Worm (Caenorhabditis elegans): ENCODE measurements around the gene F33G12.7.
A peak's percentile ranks its signal among the peaks of the same experiment; 100 is the strongest.

The F33G12.7 gene

DNA sequence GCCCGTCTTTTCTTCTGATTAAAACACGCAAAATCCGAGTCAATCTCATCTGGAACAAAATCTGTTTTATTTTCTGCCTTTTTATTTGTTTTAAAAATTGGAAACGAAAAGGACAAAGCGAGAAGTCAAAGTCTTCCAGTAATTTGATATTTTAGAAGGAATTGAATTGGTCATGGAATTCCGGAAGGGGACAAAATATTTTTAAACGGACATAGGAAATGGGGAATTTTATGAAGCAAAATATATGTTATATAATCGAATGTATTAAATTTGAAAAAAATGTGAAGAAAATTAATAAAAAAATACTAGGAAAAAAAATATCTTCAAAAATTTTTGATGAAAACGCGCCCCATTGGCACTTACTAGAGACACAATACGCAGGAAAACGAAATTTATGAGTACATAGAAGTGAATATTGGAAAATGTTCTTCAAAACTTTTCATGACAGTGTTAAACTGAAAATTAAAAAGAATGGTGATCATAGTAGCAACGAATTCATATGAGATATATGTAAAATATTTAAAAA lies at the start of gene F33G12.7:
F33G12.7 (minus strand) TSS at position 51 of the 526 bp plus-strand sequence.
- TF ChIP-seq unc-55 (GFP tag; optimal IDR thresholded peaks at IDR 0.05): peak; percentile 15
- TF ChIP-seq unc-62 (GFP tag; optimal IDR thresholded peaks at IDR 0.05): no peak
- TF ChIP-seq lsy-2 (tag; optimal IDR thresholded peaks at IDR 0.05): peak in 1 of 2 experiments; percentile 7
- no peak for TF ChIP-seq mbf-1 (tag; optimal IDR thresholded peaks at IDR 0.05)
- TF ChIP-seq ztf-4 (tag; optimal IDR thresholded peaks at IDR 0.05): no peak
- peak; percentile 5 for TF ChIP-seq C34F6.9 (tag; optimal IDR thresholded peaks at IDR 0.05)
- TF ChIP-seq zag-1 (tag; optimal IDR thresholded peaks at IDR 0.05): no peak
- no peak for TF ChIP-seq sma-9 (GFP tag; optimal IDR thresholded peaks at IDR 0.05)
- no peak for TF ChIP-seq sma-9 (tag; optimal IDR thresholded peaks at IDR 0.05)
- no peak for TF ChIP-seq nhr-6 (tag; optimal IDR thresholded peaks at IDR 0.05)

DNA sequence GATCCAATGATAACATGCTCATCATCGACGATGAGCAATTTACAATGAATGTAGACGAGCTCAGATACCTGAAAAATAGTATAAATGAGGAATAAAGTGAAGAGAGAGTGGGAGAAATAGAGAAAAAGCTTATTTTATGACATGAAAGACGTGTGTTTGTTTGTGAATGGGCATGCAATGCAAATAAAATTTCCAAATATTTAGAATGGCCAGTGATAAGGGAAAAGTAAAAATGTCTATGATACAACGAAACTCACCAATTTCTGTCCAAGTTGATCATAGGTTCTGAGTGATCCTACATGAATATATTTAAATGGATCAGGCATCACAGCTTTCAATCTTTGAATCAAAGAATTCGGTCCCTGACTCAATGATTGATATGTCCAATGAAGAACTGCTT lies 45.7 kb upstream of the F33G12.7 start:
- peak; percentile 46 for TF ChIP-seq fos-1 (tag; optimal IDR thresholded peaks at IDR 0.05)
- no peak for TF ChIP-seq nhr-23 (tag; optimal IDR thresholded peaks at IDR 0.05)

DNA sequence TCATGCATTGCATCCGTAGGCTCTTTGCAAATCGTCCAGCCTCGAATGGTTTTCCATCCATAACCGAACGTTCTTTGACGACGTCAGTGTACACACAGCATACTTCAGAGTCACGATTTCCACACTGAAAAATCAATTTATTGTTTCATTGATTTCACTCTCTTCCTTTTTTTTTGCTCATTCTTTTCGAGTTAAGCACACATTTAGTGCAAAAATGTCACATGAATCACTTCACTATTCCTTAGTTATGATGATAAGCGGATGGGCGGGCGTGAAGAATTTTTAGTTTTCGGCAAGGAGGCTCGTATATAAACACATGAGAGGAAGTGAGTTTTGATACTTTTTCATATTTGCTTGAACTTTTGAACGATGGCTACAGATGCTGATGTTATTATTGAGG lies 45.0 kb upstream of the F33G12.7 start, which contains the start of gene txt-9:
txt-9 (plus strand) TSS at position 336 of the 400 bp plus-strand sequence.
- TF ChIP-seq nhr-21 (tag; optimal IDR thresholded peaks at IDR 0.05) (no peak), fos-1 (tag; optimal IDR thresholded peaks at IDR 0.05) (peak; percentile 45), nhr-23 (tag; optimal IDR thresholded peaks at IDR 0.05) (no peak), ceh-16 (tag; optimal IDR thresholded peaks at IDR 0.05) (no peak)

DNA sequence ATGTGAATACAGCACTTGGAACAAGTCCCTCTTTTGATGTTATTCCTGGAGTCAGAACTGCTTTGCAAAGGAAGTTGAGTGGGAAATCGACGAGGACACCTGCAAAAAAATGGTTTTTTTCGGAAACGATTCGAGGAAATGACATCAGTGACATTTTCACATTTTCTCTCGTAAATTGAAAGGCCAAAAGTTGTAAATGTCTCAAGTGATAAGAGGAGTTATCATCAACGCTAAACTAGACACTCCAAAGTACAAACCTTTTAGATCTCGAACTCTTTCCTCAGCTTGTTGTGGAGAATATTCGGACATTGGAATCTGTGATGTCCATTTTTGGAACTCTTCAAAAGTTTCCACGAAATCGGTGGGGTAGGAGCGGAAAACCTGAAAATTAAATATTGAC lies 43.7 kb upstream of the F33G12.7 start:
- TF ChIP-seq fos-1 (tag; optimal IDR thresholded peaks at IDR 0.05): peak; percentile 31
- no peak for TF ChIP-seq crh-2 (tag; optimal IDR thresholded peaks at IDR 0.05)

DNA sequence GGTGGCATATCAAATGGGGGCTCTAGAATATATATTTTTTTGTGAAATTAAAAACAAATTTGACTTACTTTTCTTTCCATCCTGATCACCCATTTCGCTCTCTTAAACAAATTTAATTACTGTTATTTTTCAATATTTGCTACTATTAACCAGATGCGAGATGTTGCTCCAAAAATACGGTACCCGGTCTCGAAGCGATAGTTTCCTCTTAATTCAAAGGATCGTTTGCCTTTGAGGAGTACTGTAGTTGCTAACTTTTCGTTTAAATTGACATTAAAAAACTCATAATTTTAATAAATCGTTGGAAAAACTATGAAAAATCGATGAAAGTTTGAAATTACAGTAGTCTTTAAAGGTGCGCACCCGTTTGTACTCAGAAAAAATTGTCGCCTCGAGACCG lies 42.9 kb upstream of the F33G12.7 start, which contains the start of gene C04G6.4:
C04G6.4 (minus strand) TSS at position 101 of the 400 bp plus-strand sequence.
- no peak for TF ChIP-seq nhr-25 (tag; optimal IDR thresholded peaks at IDR 0.05)
- TF ChIP-seq nhr-23 (tag; optimal IDR thresholded peaks at IDR 0.05): no peak
- TF ChIP-seq skn-1 (tag; optimal IDR thresholded peaks at IDR 0.05): no peak
- TF ChIP-seq unc-62 (GFP tag; optimal IDR thresholded peaks at IDR 0.05): no peak

DNA sequence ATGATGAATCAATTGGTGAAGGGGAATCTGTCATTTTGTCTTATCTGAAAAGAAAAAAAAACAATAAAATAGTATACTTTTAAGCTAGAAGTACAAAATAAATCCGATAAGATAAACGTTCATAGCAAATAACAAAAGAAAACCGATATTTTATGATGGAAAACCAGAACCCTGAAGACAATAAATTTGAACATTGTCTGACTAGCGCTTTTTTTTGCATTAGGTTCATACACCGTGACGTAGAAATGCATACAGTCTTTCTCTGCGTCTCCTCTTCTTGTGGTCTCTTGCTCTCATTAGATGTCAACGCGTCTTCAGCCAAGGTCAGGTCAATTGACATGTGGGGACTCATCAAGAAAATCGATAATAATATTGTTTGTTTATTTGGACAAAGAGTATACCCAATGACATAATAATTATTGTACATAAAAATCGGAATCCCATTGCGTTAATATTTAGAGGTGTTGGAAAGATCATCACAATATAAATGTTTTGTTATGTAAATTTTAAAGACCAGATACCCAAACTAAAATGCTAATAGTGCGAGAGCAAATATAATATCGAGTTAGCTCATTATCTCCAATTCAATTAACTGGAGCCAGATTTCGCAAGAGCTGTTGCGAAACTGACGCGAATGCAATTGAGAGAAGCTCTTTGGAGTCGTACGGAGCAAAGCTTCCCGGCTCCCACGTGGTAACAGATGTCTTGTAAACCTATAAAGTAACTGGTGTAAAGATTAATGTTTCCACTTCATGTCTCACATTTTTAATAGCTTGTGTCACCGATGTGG lies 40.8 kb upstream of the F33G12.7 start, which contains the start of gene dsh-2:
dsh-2 (minus strand) TSS at position 51 of the 790 bp plus-strand sequence.
- peak; percentile 76 for TF ChIP-seq crh-2 (tag; optimal IDR thresholded peaks at IDR 0.05)
- TF ChIP-seq fos-1 (tag; optimal IDR thresholded peaks at IDR 0.05): peak; percentile 42
- TF ChIP-seq nhr-129 (tag; optimal IDR thresholded peaks at IDR 0.05): peak; percentile 47
- no peak for TF ChIP-seq mbf-1 (tag; optimal IDR thresholded peaks at IDR 0.05)
- no peak for TF ChIP-seq zag-1 (tag; optimal IDR thresholded peaks at IDR 0.05)
- peak; percentile 46 for TF ChIP-seq nhr-6 (tag; optimal IDR thresholded peaks at IDR 0.05)
- TF ChIP-seq mdl-1 (tag; optimal IDR thresholded peaks at IDR 0.05): no peak
- TF ChIP-seq nhr-77 (tag; optimal IDR thresholded peaks at IDR 0.05): no peak
- no peak for TF ChIP-seq ztf-4 (tag; optimal IDR thresholded peaks at IDR 0.05)
- peak; percentile 81 for TF ChIP-seq gmeb-1 (tag; optimal IDR thresholded peaks at IDR 0.05)
- TF ChIP-seq egl-27 (tag; optimal IDR thresholded peaks at IDR 0.05): no peak
- TF ChIP-seq nhr-25 (tag; optimal IDR thresholded peaks at IDR 0.05): peak; percentile 85
- TF ChIP-seq ama-1 (optimal IDR thresholded peaks at IDR 0.05): no peak
- TF ChIP-seq C34F6.9 (tag; optimal IDR thresholded peaks at IDR 0.05): peak; percentile 57
- no peak for TF ChIP-seq snpc-4 (tag; optimal IDR thresholded peaks at IDR 0.05)
- TF ChIP-seq nhr-21 (tag; optimal IDR thresholded peaks at IDR 0.05): peak; percentile 44
- TF ChIP-seq sma-3 (GFP tag; optimal IDR thresholded peaks at IDR 0.05): peak; percentile 43
- peak; percentile 38 for TF ChIP-seq sma-9 (GFP tag; optimal IDR thresholded peaks at IDR 0.05)
- TF ChIP-seq sma-9 (tag; optimal IDR thresholded peaks at IDR 0.05): no peak
- TF ChIP-seq sem-4 (tag; optimal IDR thresholded peaks at IDR 0.05): no peak
- peak; percentile 30 for TF ChIP-seq lin-13 (GFP tag; optimal IDR thresholded peaks at IDR 0.05)
- TF ChIP-seq unc-55 (GFP tag; optimal IDR thresholded peaks at IDR 0.05): peak; percentile 49
- TF ChIP-seq nhr-237 (tag; optimal IDR thresholded peaks at IDR 0.05): no peak
- TF ChIP-seq R02D3.7 (tag; optimal IDR thresholded peaks at IDR 0.05): no peak
- TF ChIP-seq F13H6.1 (tag; optimal IDR thresholded peaks at IDR 0.05): peak; percentile 18
- TF ChIP-seq lsy-2 (tag; optimal IDR thresholded peaks at IDR 0.05): peak in 1 of 2 experiments; percentile 71
- peak; percentile 41 for TF ChIP-seq ceh-16 (tag; optimal IDR thresholded peaks at IDR 0.05)
- no peak for TF ChIP-seq ztf-1 (GFP tag; conservative IDR thresholded peaks at IDR 0.05)
- no peak for TF ChIP-seq Y55F3AM.14 (GFP tag; optimal IDR thresholded peaks at IDR 0.05)

All from whole organism, L2 larva.